Worm (Caenorhabditis elegans) whole organism, L4/young adult: ENCODE measurements around the gene sip-1.

Source experiments
- W03F9.2 ChIP-seq: fragments of 150-350 bp; optimal IDR thresholded peaks from 2 replicates; lab custom pipeline; 2014; ENCODE audit warnings: missing biosample characterization, missing genetic modification characterization
- dao-5 ChIP-seq: sonication (generic microtip); optimal IDR thresholded peaks from 2 replicates; lab custom pipeline; 2016; ENCODE audit warnings: missing genotype, missing genetic modification characterization, moderate library complexity, missing compliant biosample characterization
- him-1 ChIP-seq: sonication (generic microtip); optimal IDR thresholded peaks from 2 replicates; lab custom pipeline; 2016; ENCODE audit warnings: missing genotype, missing genetic modification reagents, missing genetic modification characterization, missing compliant biosample characterization

sip-1 gene

ce11 chrIII:10520523-10520922 lies 13.9 kb upstream of the sip-1 start, which contains the start of gene unc-49:
unc-49 (plus strand) TSS chrIII:10520762.
- TF ChIP-seq W03F9.2 (no peak), him-1 (tag; lab: Kevin White, UChicago) (no peak), dao-5 (tag; lab: Kevin White, UChicago) (no peak)

- TF ChIP-seq dao-5 (tag; lab: Kevin White, UChicago) (no peak), W03F9.2 (no peak), him-1 (tag; lab: Kevin White, UChicago) (no peak)
Measured at ce11 chrIII:10519615-10520014, 13.0 kb upstream of the sip-1 start.

ce11 chrIII:10518884-10519283 lies 12.3 kb upstream of the sip-1 start:
- TF ChIP-seq dao-5 (tag; lab: Kevin White, UChicago) = no peak
- TF ChIP-seq him-1 (tag; lab: Kevin White, UChicago) = no peak
- TF ChIP-seq W03F9.2 = no peak

- TF ChIP-seq him-1 (tag; lab: Kevin White, UChicago) = no peak
- TF ChIP-seq dao-5 (tag; lab: Kevin White, UChicago) = no peak
- no peak for TF ChIP-seq W03F9.2
Measured at ce11 chrIII:10515751-10516150, 9.2 kb upstream of the sip-1 start.

- TF ChIP-seq him-1 (tag; lab: Kevin White, UChicago) = no peak
- no peak for TF ChIP-seq W03F9.2
- no peak for TF ChIP-seq dao-5 (tag; lab: Kevin White, UChicago)
Measured at ce11 chrIII:10512570-10512969, 6.0 kb upstream of the sip-1 start.

- peak; percentile 18 for TF ChIP-seq dao-5 (tag; lab: Kevin White, UChicago)
- no peak for TF ChIP-seq him-1 (tag; lab: Kevin White, UChicago)
Measured at ce11 chrIII:10505943-10506698, 480 bp downstream of the sip-1 start.

- no peak for TF ChIP-seq dao-5 (tag; lab: Kevin White, UChicago)
- no peak for TF ChIP-seq him-1 (tag; lab: Kevin White, UChicago)
- TF ChIP-seq W03F9.2 = peak; percentile 95
Measured at ce11 chrIII:10505182-10505581, 1.4 kb downstream of the sip-1 start, which contains the start of the genes taf-11.3 and urm-1. taf-11.3 (minus strand) TSS chrIII:10505250. urm-1 (plus strand) TSS chrIII:10505480.

- TF ChIP-seq him-1 (tag; lab: Kevin White, UChicago) (no peak), dao-5 (tag; lab: Kevin White, UChicago) (no peak), W03F9.2 (no peak)
Measured at ce11 chrIII:10503753-10504152, 2.8 kb downstream of the sip-1 start, which contains the start of gene rab-33. rab-33 (minus strand) TSS chrIII:10503853.

ce11 chrIII:10488052-10488451 lies 18.5 kb downstream of the sip-1 start, which contains the start of gene ptr-25:
ptr-25 (plus strand) TSS chrIII:10488124.
- TF ChIP-seq W03F9.2 (no peak), dao-5 (tag; lab: Kevin White, UChicago) (no peak), him-1 (tag; lab: Kevin White, UChicago) (no peak)

ce11 chrIII:10486455-10486854 lies 20.1 kb downstream of the sip-1 start:
- no peak for TF ChIP-seq dao-5 (tag; lab: Kevin White, UChicago)
- no peak for TF ChIP-seq W03F9.2
- TF ChIP-seq him-1 (tag; lab: Kevin White, UChicago) = no peak

- TF ChIP-seq dao-5 (tag; lab: Kevin White, UChicago) (no peak), him-1 (tag; lab: Kevin White, UChicago) (no peak), W03F9.2 (no peak)
Measured at ce11 chrIII:10481988-10482387, 24.6 kb downstream of the sip-1 start, which contains the start of gene D2045.8. D2045.8 (plus strand) TSS chrIII:10482288.

ce11 chrIII:10481497-10481896 lies 25.1 kb downstream of the sip-1 start:
- TF ChIP-seq W03F9.2 (no peak), dao-5 (tag; lab: Kevin White, UChicago) (no peak), him-1 (tag; lab: Kevin White, UChicago) (no peak)

ce11 chrIII:10479180-10479579 lies 27.4 kb downstream of the sip-1 start, which contains the start of gene D2045.7:
D2045.7 (plus strand) TSS chrIII:10479480.
- TF ChIP-seq him-1 (tag; lab: Kevin White, UChicago) = no peak
- no peak for TF ChIP-seq dao-5 (tag; lab: Kevin White, UChicago)
- no peak for TF ChIP-seq W03F9.2

- TF ChIP-seq him-1 (tag; lab: Kevin White, UChicago) (no peak), W03F9.2 (no peak), dao-5 (tag; lab: Kevin White, UChicago) (no peak)
Measured at ce11 chrIII:10474945-10475344, 31.7 kb downstream of the sip-1 start, which contains the start of gene D2045.9. D2045.9 (plus strand) TSS chrIII:10475245.
